Worm (Caenorhabditis elegans): ENCODE data around the gene W07A12.8.

The W07A12.8 gene

DNA sequence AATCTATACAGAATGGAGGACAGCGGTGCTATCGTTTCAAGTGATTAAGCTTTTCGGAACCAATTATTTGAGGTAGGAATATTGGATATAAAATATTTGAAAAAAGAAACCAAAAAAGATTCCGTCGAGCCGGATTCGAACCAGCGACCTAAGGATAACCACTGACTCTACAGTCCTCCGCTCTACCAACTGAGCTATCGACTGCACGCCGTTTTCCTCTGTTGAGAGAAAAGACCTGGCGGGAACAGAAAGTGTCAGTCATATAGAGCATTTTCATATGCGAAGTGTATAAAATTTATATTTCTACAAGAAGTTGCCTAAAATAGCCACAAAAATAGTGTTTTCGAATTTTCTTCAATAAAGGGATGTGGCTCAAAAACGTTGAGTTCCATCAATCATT is 46.1 kb upstream of the W07A12.8 start:
- TF ChIP-seq rpc-1 (optimal IDR thresholded peaks at IDR 0.05) (peak; percentile 65), rpc-1 (tag; optimal IDR thresholded peaks at IDR 0.05) (peak; percentile 81), lin-26 (GFP tag; IDR thresholded peaks at IDR 0.05) (peak; percentile 71; the same call in 1 of the 2 replicates), mcd-1 (GFP tag; IDR thresholded peaks at IDR 0.05) (peak; percentile 66), mes-4 (tag; optimal IDR thresholded peaks at IDR 0.05) (peak; percentile 24), tbp1 (GFP tag; optimal IDR thresholded peaks at IDR 0.05) (peak; percentile 95), Y56A3A.18 (GFP tag; IDR thresholded peaks at IDR 0.05) (0 out of 2 replicates have a peak, but pooled peaks have one; percentile 47), die-1 (tag; optimal IDR thresholded peaks at IDR 0.05) (peak; percentile 69), hmg-1.2 (GFP tag; IDR thresholded peaks at IDR 0.05) (peak; percentile 67), attf-3 (GFP tag; conservative IDR thresholded peaks at IDR 0.05) (peak; percentile 62), nhr-80 (tag; optimal IDR thresholded peaks at IDR 0.05) (peak; percentile 28), T26A5.8 (tag; optimal IDR thresholded peaks at IDR 0.05) (peak; percentile 39), snpc-1.3 (tag; optimal IDR thresholded peaks at IDR 0.05; ENCODE audit: insufficient read depth) (peak; percentile 82), snpc-1.1 (tag; optimal IDR thresholded peaks at IDR 0.05; ENCODE audit: insufficient read depth) (peak; percentile 94), C17E4.6 (GFP tag; IDR thresholded peaks at IDR 0.05) (no peak), hlh-26 (GFP tag; conservative IDR thresholded peaks at IDR 0.05) (no peak), lin-40 (tag; optimal IDR thresholded peaks at IDR 0.05) (no peak), athp-1 (tag; optimal IDR thresholded peaks at IDR 0.05) (peak; percentile 11), F39B2.1 (GFP tag; IDR thresholded peaks at IDR 0.05) (no peak), ekl-4 (GFP tag; IDR thresholded peaks at IDR 0.05) (peak; percentile 61), B0261.1 (tag; optimal IDR thresholded peaks at IDR 0.05) (peak; percentile 82), T07F8.4 (tag; optimal IDR thresholded peaks at IDR 0.05) (peak; percentile 3), C06A6.2 (GFP tag; conservative IDR thresholded peaks at IDR 0.05) (no peak), lin-54 (GFP tag; optimal IDR thresholded peaks at IDR 0.05) (peak; percentile 75), xnd-1 (tag; optimal IDR thresholded peaks at IDR 0.05) (peak; percentile 49), nfyb-1 (GFP tag; IDR thresholded peaks at IDR 0.05) (peak; percentile 86), let-607 (tag; optimal IDR thresholded peaks at IDR 0.05) (peak in 1 of 2 experiments; percentile 31), rec-8 (tag; optimal IDR thresholded peaks at IDR 0.05) (no peak), Y53G8AR.9 (GFP tag; conservative IDR thresholded peaks at IDR 0.05) (no peak), him-1 (tag; optimal IDR thresholded peaks at IDR 0.05) (peak; percentile 81), F33H1.4 (GFP tag; IDR thresholded peaks at IDR 0.05) (peak; percentile 77), mxl-1 (tag; optimal IDR thresholded peaks at IDR 0.05) (peak; percentile 16), madf-10 (tag; optimal IDR thresholded peaks at IDR 0.05) (peak; percentile 26), pbrm-1 (GFP tag; IDR thresholded peaks at IDR 0.05) (0 out of 2 replicates have a peak, but pooled peaks have one; percentile 35), dox-1 (GFP tag; IDR thresholded peaks at IDR 0.05) (peak; percentile 79), lsy-27 (tag; optimal IDR thresholded peaks at IDR 0.05; ENCODE audit: borderline replicate concordance, insufficient read depth) (no peak), B0336.3 (GFP tag; IDR thresholded peaks at IDR 0.05) (peak; percentile 73; the same call in 1 of the 2 replicates), F55B11.4 (tag; optimal IDR thresholded peaks at IDR 0.05; ENCODE audit: borderline replicate concordance, insufficient read depth) (no peak), hrde-1 (tag; optimal IDR thresholded peaks at IDR 0.05; ENCODE audit: borderline replicate concordance) (peak; percentile 19), ztf-25 (GFP tag; IDR thresholded peaks at IDR 0.05) (0 out of 2 replicates have a peak, but pooled peaks have one; percentile 43), ZK185.1 (tag; optimal IDR thresholded peaks at IDR 0.05; ENCODE audit: poor library complexity, severe bottlenecking) (peak; percentile 63), ceh-100 (GFP tag; IDR thresholded peaks at IDR 0.05) (peak; percentile 40; the same call in 1 of the 2 replicates), madf-6 (GFP tag; IDR thresholded peaks at IDR 0.05) (peak; percentile 86), D2030.7 (GFP tag; IDR thresholded peaks at IDR 0.05) (peak; percentile 79), egl-44 (GFP tag; IDR thresholded peaks at IDR 0.05) (no peak), B0035.1 (tag; optimal IDR thresholded peaks at IDR 0.05) (no peak), rcor-1 (GFP tag; IDR thresholded peaks at IDR 0.05) (peak; percentile 59; the same call in 1 of the 2 replicates)
